Worm (Caenorhabditis elegans) whole organism, L4/young adult: Measurements from ENCODE around the gene fbxa-174.

Source experiments
- dao-5 ChIP-seq: sonication (generic microtip); optimal IDR thresholded peaks from 2 replicates; lab custom pipeline; 2016; ENCODE audit warnings: missing genotype, missing genetic modification characterization, moderate library complexity, missing compliant biosample characterization
- him-1 ChIP-seq: sonication (generic microtip); optimal IDR thresholded peaks from 2 replicates; lab custom pipeline; 2016; ENCODE audit warnings: missing genotype, missing genetic modification reagents, missing genetic modification characterization, missing compliant biosample characterization

- TF ChIP-seq dao-5 (tag; lab: Kevin White, UChicago): no peak
- no peak for TF ChIP-seq him-1
Observed at ce11 chrV:17531410-17531809, 26.9 kb downstream of the fbxa-174 start, which contains the start of gene C18D4.4.
